Worm (Caenorhabditis elegans) whole organism, young adult: ENCODE results near the gene apt-9.
A peak's percentile ranks its signal among the peaks of the same experiment; 100 is the strongest.

Experiments
- C17E4.6 ChIP-seq: fragments of 200-800 bp; sonication (Bioruptor generic); IDR thresholded peaks from 2 replicates; pipeline ENCODE4 v1.3.6; 2022; ENCODE audit warnings: missing genetic modification reagents, missing genetic modification characterization, missing compliant biosample characterization
- F22D6.2 ChIP-seq: sonication (generic microtip); optimal IDR thresholded peaks from 2 replicates; lab custom pipeline; 2016; ENCODE audit warnings: mild to moderate bottlenecking, missing genetic modification characterization, missing compliant biosample characterization
- F23B12.7 ChIP-seq: sonication (generic microtip); optimal IDR thresholded peaks from 2 replicates; lab custom pipeline; 2017; ENCODE audit warnings: missing genetic modification characterization, mild to moderate bottlenecking, missing compliant biosample characterization, antibody characterized with exemption, moderate library complexity; ENCODE audit not compliant: insufficient read depth
- F37B4.10 ChIP-seq: fragments of 200-800 bp; sonication (Bioruptor generic); IDR thresholded peaks from 2 replicates; pipeline ENCODE4 v1.3.6; 2022; ENCODE audit warnings: missing genetic modification characterization, missing compliant biosample characterization
- K11D2.4 ChIP-seq: fragments of 200-800 bp; sonication (Bioruptor generic); IDR thresholded peaks from 2 replicates; pipeline ENCODE4 v1.3.6; 2022; ENCODE audit warnings: missing genetic modification reagents, missing genetic modification characterization, missing compliant biosample characterization
- T26A5.8 ChIP-seq: sonication (generic microtip); optimal IDR thresholded peaks from 2 replicates; lab custom pipeline; 2016; ENCODE audit warnings: missing genetic modification characterization, missing compliant biosample characterization
- Y67H2A.10 ChIP-seq: fragments of 200-800 bp; sonication (Bioruptor generic); conservative IDR thresholded peaks from 2 replicates; pipeline ENCODE4 v1.3.6; 2022; ENCODE audit warnings: missing genetic modification reagents, missing genetic modification characterization, missing compliant biosample characterization
- Y79H2A.3 ChIP-seq: fragments of 200-800 bp; sonication (Bioruptor generic); conservative IDR thresholded peaks from 2 replicates; pipeline ENCODE4 v1.3.6; 2022; ENCODE audit warnings: missing genetic modification reagents, missing genetic modification characterization, missing compliant biosample characterization
- Y95B8A.8 ChIP-seq: fragments of 200-800 bp; sonication (Bioruptor generic); IDR thresholded peaks from 2 replicates; pipeline ENCODE4 v1.3.6; 2022; ENCODE audit warnings: missing genetic modification reagents, missing genetic modification characterization, missing compliant biosample characterization
- ama-1 ChIP-seq, 3 experiments: fragments of 150-350 bp in 1 of 3; sonication (generic microtip) in 2 of 3; optimal IDR thresholded peaks; 2 replicates each; lab custom pipeline; 2014 to 2018; ENCODE audit warnings: missing biosample characterization in 2 of 3, missing genetic modification characterization in 2 of 3, missing genetic modification reagents in 2 of 3
- atf-7 ChIP-seq: sonication (generic microtip); optimal IDR thresholded peaks from 2 replicates; lab custom pipeline; 2017; ENCODE audit warnings: mild to moderate bottlenecking, missing genetic modification characterization, missing compliant biosample characterization
- attf-3 ChIP-seq: fragments of 200-800 bp; sonication (Bioruptor generic); conservative IDR thresholded peaks from 2 replicates; pipeline ENCODE4 v1.3.6; 2022; ENCODE audit warnings: missing genetic modification reagents, missing genetic modification characterization, missing compliant biosample characterization
- ceh-58 ChIP-seq: fragments of 200-800 bp; sonication (Bioruptor generic); IDR thresholded peaks from 2 replicates; pipeline ENCODE4 v1.3.6; 2022; ENCODE audit warnings: missing genetic modification characterization, missing compliant biosample characterization
- dox-1 ChIP-seq: fragments of 200-800 bp; sonication (Bioruptor generic); IDR thresholded peaks from 2 replicates; pipeline ENCODE4 v1.3.6; 2022; ENCODE audit warnings: missing genetic modification reagents, missing genetic modification characterization, missing compliant biosample characterization
- efl-1 ChIP-seq: fragments of 150-350 bp; optimal IDR thresholded peaks from 2 replicates; lab custom pipeline; 2014; ENCODE audit warnings: missing biosample characterization, missing genetic modification reagents, missing genetic modification characterization
- egl-18 ChIP-seq: fragments of 200-800 bp; sonication (Bioruptor generic); IDR thresholded peaks from 2 replicates; pipeline ENCODE4 v1.3.6; 2022; ENCODE audit warnings: missing genetic modification reagents, missing genetic modification characterization, missing compliant biosample characterization
- egrh-3 ChIP-seq: fragments of 200-800 bp; sonication (Bioruptor generic); IDR thresholded peaks from 2 replicates; pipeline ENCODE4 v1.3.6; 2022; ENCODE audit warnings: missing genetic modification reagents, missing genetic modification characterization, missing compliant biosample characterization
- ekl-4 ChIP-seq: fragments of 200-800 bp; sonication (Bioruptor generic); IDR thresholded peaks from 2 replicates; pipeline ENCODE4 v1.3.6; 2022; ENCODE audit warnings: missing genetic modification reagents, missing genetic modification characterization, missing compliant biosample characterization
- ets-4 ChIP-seq: fragments of 200-800 bp; sonication (Bioruptor generic); optimal IDR thresholded peaks from 2 replicates; lab custom pipeline; 2018; ENCODE audit warnings: mild to moderate bottlenecking, missing genetic modification characterization, missing compliant biosample characterization
- gei-17 ChIP-seq: fragments of 200-800 bp; sonication (Bioruptor generic); optimal IDR thresholded peaks from 2 replicates; lab custom pipeline; 2018; ENCODE audit warnings: mild to moderate bottlenecking, missing genetic modification characterization, missing compliant biosample characterization
- him-1 ChIP-seq: sonication (generic microtip); optimal IDR thresholded peaks from 2 replicates; lab custom pipeline; 2016; ENCODE audit warnings: missing genotype, missing genetic modification reagents, missing genetic modification characterization, missing compliant biosample characterization
- hlh-12 ChIP-seq: sonication (generic microtip); optimal IDR thresholded peaks from 2 replicates; lab custom pipeline; 2016; ENCODE audit warnings: missing genetic modification characterization, missing compliant biosample characterization
- hmg-1.2 ChIP-seq: fragments of 200-800 bp; sonication (Bioruptor generic); IDR thresholded peaks from 2 replicates; pipeline ENCODE4 v1.3.6; 2022; ENCODE audit warnings: missing genetic modification reagents, missing genetic modification characterization, missing compliant biosample characterization
- let-607 ChIP-seq, 2 experiments: fragments of 200-800 bp in 1 of 2; sonication (Bioruptor generic) in 1 of 2; sonication (generic microtip) in 1 of 2; optimal IDR thresholded peaks; 2 replicates each; lab custom pipeline; 2016 to 2018; ENCODE audit warnings: mild to moderate bottlenecking in 2 of 2, missing compliant biosample characterization in 2 of 2, missing genetic modification characterization in 2 of 2, moderate library complexity in 2 of 2, missing genotype in 1 of 2
- lin-40 ChIP-seq: sonication (generic microtip); optimal IDR thresholded peaks from 2 replicates; lab custom pipeline; 2016; ENCODE audit warnings: missing genetic modification characterization, mild to moderate bottlenecking, missing compliant biosample characterization, missing genotype, missing genetic modification reagents
- lir-1 ChIP-seq: fragments of 200-800 bp; sonication (Bioruptor generic); conservative IDR thresholded peaks from 2 replicates; pipeline ENCODE4 v1.3.6; 2022; ENCODE audit warnings: missing genetic modification reagents, missing genetic modification characterization, missing compliant biosample characterization
- madf-8 ChIP-seq: fragments of 200-800 bp; sonication (Bioruptor generic); conservative IDR thresholded peaks from 2 replicates; pipeline ENCODE4 v1.3.6; 2022; ENCODE audit warnings: missing genetic modification reagents, missing genetic modification characterization, missing compliant biosample characterization
- nfya-2 ChIP-seq: fragments of 200-800 bp; sonication (Bioruptor generic); IDR thresholded peaks from 2 replicates; pipeline ENCODE4 v1.3.6; 2022; ENCODE audit warnings: missing genetic modification reagents, missing genetic modification characterization, missing compliant biosample characterization
- nfyb-1 ChIP-seq: fragments of 200-800 bp; sonication (Bioruptor generic); IDR thresholded peaks from 2 replicates; pipeline ENCODE4 v1.3.6; 2022; ENCODE audit warnings: missing genetic modification reagents, missing genetic modification characterization, missing compliant biosample characterization
- nhr-80 ChIP-seq: sonication (generic microtip); optimal IDR thresholded peaks from 2 replicates; lab custom pipeline; 2016; ENCODE audit warnings: missing genetic modification characterization, missing compliant biosample characterization
- pha-4 ChIP-seq: fragments of 150-350 bp; sonication (generic microtip); optimal IDR thresholded peaks from 2 replicates; lab custom pipeline; 2014; ENCODE audit warnings: missing biosample characterization, missing genetic modification reagents, missing genetic modification characterization
- sea-2 ChIP-seq: fragments of 200-800 bp; sonication (Bioruptor generic); IDR thresholded peaks from 2 replicates; pipeline ENCODE4 v1.3.6; 2022; ENCODE audit warnings: missing genetic modification characterization, missing compliant biosample characterization
- snpc-1.3 ChIP-seq: sonication (generic microtip); optimal IDR thresholded peaks from 2 replicates; lab custom pipeline; 2017; ENCODE audit warnings: missing genetic modification characterization, mild to moderate bottlenecking, missing compliant biosample characterization, antibody characterized with exemption, moderate library complexity, missing genotype, missing genetic modification reagents; ENCODE audit not compliant: insufficient read depth
- zim-3 ChIP-seq: sonication (generic microtip); optimal IDR thresholded peaks from 2 replicates; lab custom pipeline; 2017; ENCODE audit warnings: mild to moderate bottlenecking, missing genetic modification characterization, moderate library complexity, missing compliant biosample characterization
- ztf-18 ChIP-seq: sonication (generic microtip); optimal IDR thresholded peaks from 2 replicates; lab custom pipeline; 2016; ENCODE audit warnings: missing genotype, mild to moderate bottlenecking, missing genetic modification characterization, missing compliant biosample characterization
- ztf-25 ChIP-seq: fragments of 200-800 bp; sonication (Bioruptor generic); IDR thresholded peaks from 2 replicates; pipeline ENCODE4 v1.3.6; 2022; ENCODE audit warnings: missing genetic modification reagents, missing genetic modification characterization, missing compliant biosample characterization
- ztf-3 ChIP-seq: fragments of 200-800 bp; sonication (Bioruptor generic); optimal IDR thresholded peaks from 2 replicates; lab custom pipeline; 2018; ENCODE audit warnings: mild to moderate bottlenecking, missing genetic modification characterization, missing compliant biosample characterization

The apt-9 gene

ce11 chrX:11042777-11043176 lies 25.6 kb upstream of the apt-9 start, which contains the start of gene C09F12.3 (continued):
- TF ChIP-seq madf-8 (GFP tag; lab: Robert Waterston, UW) (no peak), C17E4.6 (GFP tag; lab: Robert Waterston, UW) (no peak), Y67H2A.10 (no peak), gei-17 (GFP tag; lab: Kevin White, UChicago) (no peak)

- TF ChIP-seq F37B4.10 (GFP tag; lab: Robert Waterston, UW): no peak
- peak in 1 of 2 experiments; percentile 51 for TF ChIP-seq let-607 (tag; optimal IDR thresholded peaks at IDR 0.05; lab: Kevin White, UChicago)
- TF ChIP-seq nfyb-1 (GFP tag; lab: Robert Waterston, UW): no peak
- no peak for TF ChIP-seq ztf-3 (GFP tag; lab: Kevin White, UChicago)
- no peak for TF ChIP-seq Y79H2A.3 (GFP tag; lab: Robert Waterston, UW)
- TF ChIP-seq ztf-18: no peak
- TF ChIP-seq him-1 (tag; lab: Kevin White, UChicago): no peak
- TF ChIP-seq ztf-25 (GFP tag; lab: Robert Waterston, UW): no peak
- TF ChIP-seq efl-1 (GFP tag; lab: Kevin White, UChicago): no peak
- TF ChIP-seq F23B12.7 (tag; lab: Kevin White, UChicago): no peak
- peak; percentile 22 for TF ChIP-seq ets-4 (GFP tag; lab: Kevin White, UChicago)
- no peak for TF ChIP-seq ama-1 (optimal IDR thresholded peaks at IDR 0.05; lab: Kevin White, UChicago)
- no peak for TF ChIP-seq ama-1 (GFP tag; optimal IDR thresholded peaks at IDR 0.05; lab: Kevin White, UChicago)
- no peak for TF ChIP-seq sea-2
- no peak for TF ChIP-seq egl-18 (GFP tag; lab: Robert Waterston, UW)
- no peak for TF ChIP-seq snpc-1.3 (tag; lab: Kevin White, UChicago)
- no peak for TF ChIP-seq ceh-58 (GFP tag; lab: Robert Waterston, UW)
- TF ChIP-seq K11D2.4 (GFP tag; lab: Robert Waterston, UW): no peak
- peak; percentile 64 for TF ChIP-seq pha-4 (tag; lab: Kevin White, UChicago)
- no peak for TF ChIP-seq Y95B8A.8 (GFP tag; lab: Robert Waterston, UW)
- peak; percentile 96 for TF ChIP-seq nhr-80 (tag; lab: Kevin White, UChicago)
- TF ChIP-seq atf-7: peak; percentile 72
- no peak for TF ChIP-seq attf-3 (GFP tag; lab: Robert Waterston, UW)
- no peak for TF ChIP-seq lin-40 (tag; lab: Kevin White, UChicago)
- no peak for TF ChIP-seq F22D6.2 (tag; lab: Kevin White, UChicago)
- no peak for TF ChIP-seq hlh-12 (tag; lab: Kevin White, UChicago)
- TF ChIP-seq nfya-2: no peak
- TF ChIP-seq hmg-1.2 (GFP tag; lab: Robert Waterston, UW): no peak
- TF ChIP-seq zim-3: no peak
- peak; percentile 54; the same call in 1 of the 2 replicates for TF ChIP-seq dox-1 (GFP tag; lab: Robert Waterston, UW)
- no peak for TF ChIP-seq Y67H2A.10
- no peak for TF ChIP-seq T26A5.8
- no peak for TF ChIP-seq lir-1 (GFP tag; lab: Robert Waterston, UW)
These were observed 21.1 kb upstream of the apt-9 start, which contains the start of gene clc-1 for ce11 chrX:11047183-11047582. TSS of gene clc-1 (plus strand) at chrX:11047446.

ce11 chrX:11050335-11050734 lies 18.0 kb upstream of the apt-9 start:
- TF ChIP-seq attf-3 (GFP tag; lab: Robert Waterston, UW) (no peak), ekl-4 (GFP tag; lab: Robert Waterston, UW) (peak; percentile 50; the same call in 1 of the 2 replicates), egrh-3 (GFP tag; lab: Robert Waterston, UW) (peak; percentile 94)
